Worm (Caenorhabditis elegans) whole organism, L1 larva: ENCODE measurements around the gene C06B8.7.

Experiments
- dpl-1 ChIP-seq, 3 experiments: fragments of 150-350 bp in 2 of 3; sonication (generic microtip) in 1 of 3; optimal IDR thresholded peaks; 2 replicates each; lab custom pipeline; 2014 to 2017; ENCODE audit warnings: missing biosample characterization in 3 of 3, missing genetic modification characterization in 3 of 3, missing genetic modification reagents in 3 of 3
- grh-1 ChIP-seq: fragments of 200-800 bp; sonication (Bioruptor generic); IDR thresholded peaks from 2 replicates; pipeline ENCODE4 v1.3.6; 2022; ENCODE audit warnings: missing genetic modification reagents, missing genetic modification characterization, missing compliant biosample characterization
- lin-15B ChIP-seq: fragments of 150-350 bp; sonication (generic microtip); optimal IDR thresholded peaks from 3 replicates; lab custom pipeline; 2014; ENCODE audit warnings: missing biosample characterization, missing genetic modification characterization
- nhr-19 ChIP-seq: fragments of 200-800 bp; sonication (Bioruptor generic); conservative IDR thresholded peaks from 2 replicates; pipeline ENCODE4 v1.3.6; 2022; ENCODE audit warnings: missing genetic modification characterization, missing compliant biosample characterization
- nhr-28 ChIP-seq: fragments of 150-350 bp; optimal IDR thresholded peaks from 2 replicates; lab custom pipeline; 2014; ENCODE audit warnings: missing biosample characterization, missing genetic modification characterization
- pqm-1 ChIP-seq: sonication (generic microtip); optimal IDR thresholded peaks from 3 replicates; lab custom pipeline; 2017; ENCODE audit warnings: missing biosample characterization, missing genetic modification characterization
- skn-1 ChIP-seq: fragments of 150-350 bp; optimal IDR thresholded peaks from 2 replicates; lab custom pipeline; 2014; ENCODE audit warnings: missing biosample characterization, missing genetic modification characterization
- unc-62 ChIP-seq: fragments of 150-350 bp; optimal IDR thresholded peaks from 2 replicates; lab custom pipeline; 2014; ENCODE audit warnings: missing biosample characterization, missing genetic modification reagents, missing genetic modification characterization

ce11 chrV:15517413-15517812 lies 18.9 kb downstream of the C06B8.7 start, which contains the start of gene F21A3.3:
- TF ChIP-seq dpl-1 (GFP tag; optimal IDR thresholded peaks at IDR 0.05; lab: Kevin White, UChicago) (no peak), lin-15B (tag; lab: Kevin White, UChicago) (no peak), grh-1 (GFP tag; lab: Robert Waterston, UW) (no peak), pqm-1 (no peak), skn-1 (tag; lab: Kevin White, UChicago) (no peak), unc-62 (no peak), nhr-28 (tag; lab: Kevin White, UChicago) (no peak), nhr-19 (GFP tag; lab: Robert Waterston, UW) (no peak)
